Fruit fly (Drosophila melanogaster) whole organism, embryonic: Measurements from ENCODE around the gene CG15044.

Experiments
- Antp ChIP-seq: fragments of 200-800 bp; sonication (Bioruptor generic); optimal IDR thresholded peaks from 3 replicates; lab custom pipeline; 2016; ENCODE audit warnings: missing biosample characterization, missing genetic modification characterization
- BEAF-32 ChIP-seq: fragments of 200-800 bp; sonication (Bioruptor generic); optimal IDR thresholded peaks from 3 replicates; lab custom pipeline; 2017; ENCODE audit warnings: missing biosample characterization, missing genetic modification characterization, mild to moderate bottlenecking, moderate library complexity, missing genetic modification reagents
- CG12299 ChIP-seq: fragments of 200-800 bp; sonication (Bioruptor generic); optimal IDR thresholded peaks from 2 replicates; lab custom pipeline; 2018; ENCODE audit warnings: missing biosample characterization, mild to moderate bottlenecking, missing genetic modification characterization
- CG15479 ChIP-seq: fragments of 200-800 bp; sonication (Bioruptor generic); optimal IDR thresholded peaks from 3 replicates; lab custom pipeline; 2019; ENCODE audit warnings: missing biosample characterization, mild to moderate bottlenecking, missing genetic modification characterization, moderate library complexity
- CG17361 ChIP-seq: fragments of 200-800 bp; sonication (Bioruptor generic); IDR thresholded peaks from 3 replicates; pipeline ENCODE4 v1.3.6; 2022; ENCODE audit warnings: missing biosample characterization, missing genetic modification characterization
- CG17568 ChIP-seq: fragments of 200-800 bp; sonication (Bioruptor generic); optimal IDR thresholded peaks from 2 replicates; lab custom pipeline; 2018; ENCODE audit warnings: missing biosample characterization, mild to moderate bottlenecking, missing genetic modification characterization, moderate library complexity
- CG17829 ChIP-seq: fragments of 200-800 bp; optimal IDR thresholded peaks from 2 replicates; lab custom pipeline; 2019; ENCODE audit warnings: missing biosample characterization, mild to moderate bottlenecking, missing genetic modification characterization, moderate library complexity
- CG2120 ChIP-seq: fragments of 200-800 bp; sonication (Bioruptor generic); optimal IDR thresholded peaks from 3 replicates; lab custom pipeline; 2016; ENCODE audit warnings: missing biosample characterization, missing genetic modification characterization
- CG2678 ChIP-seq: fragments of 200-800 bp; sonication (Bioruptor generic); optimal IDR thresholded peaks from 3 replicates; lab custom pipeline; 2019; ENCODE audit warnings: missing biosample characterization, mild to moderate bottlenecking, missing genetic modification characterization, moderate library complexity
- CG43689 ChIP-seq: fragments of 200-800 bp; sonication (Bioruptor generic); IDR thresholded peaks from 2 replicates; pipeline ENCODE4 v1.3.6; 2022; ENCODE audit warnings: missing biosample characterization, missing genetic modification characterization
- CG4617 ChIP-seq: fragments of 200-800 bp; sonication (Bioruptor generic); optimal IDR thresholded peaks from 3 replicates; lab custom pipeline; 2016; ENCODE audit warnings: missing biosample characterization, missing genetic modification characterization, borderline replicate concordance
- CG6683 ChIP-seq: fragments of 200-800 bp; sonication (Bioruptor generic); optimal IDR thresholded peaks from 2 replicates; lab custom pipeline; 2017; ENCODE audit warnings: missing biosample characterization, mild to moderate bottlenecking, missing genetic modification characterization, missing genetic modification reagents
- CG6689 ChIP-seq: fragments of 200-800 bp; sonication (Bioruptor generic); IDR thresholded peaks from 2 replicates; pipeline ENCODE4 v1.3.6; 2022; ENCODE audit warnings: missing biosample characterization, missing genetic modification characterization
- CG6854 ChIP-seq: fragments of 200-800 bp; sonication (Bioruptor generic); optimal IDR thresholded peaks from 3 replicates; lab custom pipeline; 2017; ENCODE audit warnings: missing biosample characterization, mild to moderate bottlenecking, missing genetic modification characterization
- CG7987 ChIP-seq: fragments of 200-800 bp; sonication (Bioruptor generic); optimal IDR thresholded peaks from 2 replicates; lab custom pipeline; 2018; ENCODE audit warnings: missing biosample characterization, mild to moderate bottlenecking, missing genetic modification characterization, moderate library complexity
- CG8281 ChIP-seq: fragments of 200-800 bp; sonication (Bioruptor generic); optimal IDR thresholded peaks from 2 replicates; lab custom pipeline; 2018; ENCODE audit warnings: missing biosample characterization, mild to moderate bottlenecking, missing genetic modification characterization, moderate library complexity
- CG8388 ChIP-seq: fragments of 200-800 bp; sonication (Bioruptor generic); optimal IDR thresholded peaks from 2 replicates; lab custom pipeline; 2019; ENCODE audit warnings: missing biosample characterization, mild to moderate bottlenecking, missing genetic modification characterization, moderate library complexity
- CG9932 ChIP-seq: fragments of 200-800 bp; sonication (Bioruptor generic); IDR thresholded peaks from 2 replicates; pipeline ENCODE4 v1.3.6; 2022; ENCODE audit warnings: missing biosample characterization, missing genetic modification characterization
- CoRest ChIP-seq: fragments of 200-800 bp; sonication (Bioruptor generic); optimal IDR thresholded peaks from 3 replicates; lab custom pipeline; 2018; ENCODE audit warnings: missing biosample characterization, mild to moderate bottlenecking, missing genetic modification characterization, moderate library complexity
- Doc2 ChIP-seq: fragments of 200-800 bp; sonication (Bioruptor generic); IDR thresholded peaks from 2 replicates; pipeline ENCODE4 v1.3.6; 2022; ENCODE audit warnings: missing biosample characterization, missing genetic modification characterization
- Gug ChIP-seq: fragments of 200-800 bp; sonication (Bioruptor generic); IDR thresholded peaks from 4 replicates; pipeline ENCODE4 v1.3.6; 2022; ENCODE audit warnings: missing biosample characterization, missing genetic modification characterization
- HmgZ ChIP-seq: fragments of 200-800 bp; sonication (Bioruptor generic); optimal IDR thresholded peaks from 2 replicates; lab custom pipeline; 2018; ENCODE audit warnings: missing biosample characterization, mild to moderate bottlenecking, missing genetic modification characterization
- MTF-1 ChIP-seq: fragments of 200-800 bp; sonication (Bioruptor generic); optimal IDR thresholded peaks from 2 replicates; lab custom pipeline; 2018; ENCODE audit warnings: missing biosample characterization, mild to moderate bottlenecking, missing genetic modification characterization, borderline replicate concordance
- ara ChIP-seq: fragments of 200-800 bp; sonication (Bioruptor generic); IDR thresholded peaks from 2 replicates; pipeline ENCODE4 v1.3.6; 2022; ENCODE audit warnings: missing biosample characterization, missing genetic modification characterization
- ase ChIP-seq: fragments of 200-800 bp; sonication (Bioruptor generic); IDR thresholded peaks from 3 replicates; pipeline ENCODE4 v1.3.6; 2022; ENCODE audit warnings: missing biosample characterization, missing genetic modification characterization
- az2 ChIP-seq: fragments of 200-800 bp; sonication (Bioruptor generic); optimal IDR thresholded peaks from 3 replicates; lab custom pipeline; 2016; ENCODE audit warnings: missing biosample characterization, missing genetic modification characterization
- bbx ChIP-seq: fragments of 200-800 bp; sonication (Bioruptor generic); IDR thresholded peaks from 2 replicates; pipeline ENCODE4 v1.3.6; 2022; ENCODE audit warnings: missing biosample characterization, missing genetic modification characterization; ENCODE audit not compliant: partially characterized antibody
- br ChIP-seq: fragments of >200 bp; optimal IDR thresholded peaks from 2 replicates; lab custom pipeline; 2017
- caup ChIP-seq: fragments of 200-800 bp; sonication (Bioruptor generic); optimal IDR thresholded peaks from 3 replicates; lab custom pipeline; 2017; ENCODE audit warnings: missing biosample characterization, mild to moderate bottlenecking, missing genetic modification characterization, moderate library complexity; ENCODE audit not compliant: severe bottlenecking
- chn ChIP-seq: fragments of 200-800 bp; sonication (Bioruptor generic); optimal IDR thresholded peaks from 2 replicates; lab custom pipeline; 2016; ENCODE audit warnings: missing biosample characterization, missing genetic modification characterization
- croc ChIP-seq: fragments of 200-800 bp; sonication (Bioruptor generic); conservative IDR thresholded peaks from 3 replicates; pipeline ENCODE4 v1.3.6; 2022; ENCODE audit warnings: missing biosample characterization, missing genetic modification characterization
- dati ChIP-seq: fragments of 200-800 bp; sonication (Bioruptor generic); IDR thresholded peaks from 2 replicates; pipeline ENCODE4 v1.3.6; 2022; ENCODE audit warnings: missing biosample characterization, missing genetic modification characterization
- disco-r ChIP-seq: fragments of 200-800 bp; sonication (Bioruptor generic); optimal IDR thresholded peaks from 2 replicates; lab custom pipeline; 2016; ENCODE audit warnings: missing biosample characterization, missing genetic modification characterization
- dmrt99B ChIP-seq: fragments of 200-800 bp; sonication (Bioruptor generic); optimal IDR thresholded peaks from 2 replicates; lab custom pipeline; 2018; ENCODE audit warnings: missing biosample characterization, mild to moderate bottlenecking, missing genetic modification characterization, moderate library complexity
- dpn ChIP-seq, 2 experiments: fragments of 200-800 bp; sonication (Bioruptor generic); optimal IDR thresholded peaks; 3 replicates each; lab custom pipeline; 2016; ENCODE audit warnings: missing biosample characterization in 2 of 2, missing genetic modification characterization in 2 of 2
- eyg ChIP-seq: fragments of 200-800 bp; sonication (Bioruptor generic); optimal IDR thresholded peaks from 3 replicates; lab custom pipeline; 2016; ENCODE audit warnings: missing biosample characterization, missing genetic modification characterization
- fd64A ChIP-seq: fragments of 200-800 bp; sonication (Bioruptor generic); optimal IDR thresholded peaks from 3 replicates; lab custom pipeline; 2018; ENCODE audit warnings: missing biosample characterization, mild to moderate bottlenecking, missing genetic modification characterization
- fd96Cb ChIP-seq: fragments of 200-800 bp; sonication (Bioruptor generic); optimal IDR thresholded peaks from 2 replicates; lab custom pipeline; 2018; ENCODE audit warnings: missing biosample characterization, mild to moderate bottlenecking, missing genetic modification characterization, moderate library complexity
- gem ChIP-seq: fragments of 200-800 bp; sonication (Bioruptor generic); optimal IDR thresholded peaks from 2 replicates; lab custom pipeline; 2019; ENCODE audit warnings: missing biosample characterization, mild to moderate bottlenecking, missing genetic modification characterization, moderate library complexity
- gsb-n ChIP-seq: fragments of 200-800 bp; sonication (Bioruptor generic); optimal IDR thresholded peaks from 3 replicates; lab custom pipeline; 2018; ENCODE audit warnings: missing biosample characterization, mild to moderate bottlenecking, missing genetic modification characterization
- jumu ChIP-seq: fragments of 200-800 bp; sonication (Bioruptor generic); optimal IDR thresholded peaks from 3 replicates; lab custom pipeline; 2016; ENCODE audit warnings: missing biosample characterization, missing genetic modification characterization
- lab ChIP-seq: fragments of 200-800 bp; sonication (Bioruptor generic); optimal IDR thresholded peaks from 3 replicates; lab custom pipeline; 2017; ENCODE audit warnings: missing biosample characterization, missing genetic modification characterization, mild to moderate bottlenecking, moderate library complexity, missing genetic modification reagents
- oc ChIP-seq: fragments of 200-800 bp; sonication (Bioruptor generic); optimal IDR thresholded peaks from 2 replicates; lab custom pipeline; 2018; ENCODE audit warnings: missing biosample characterization, mild to moderate bottlenecking, missing genetic modification characterization, moderate library complexity
- onecut ChIP-seq: fragments of 200-800 bp; sonication (Bioruptor generic); IDR thresholded peaks from 2 replicates; pipeline ENCODE4 v1.3.6; 2022; ENCODE audit warnings: missing biosample characterization, missing genetic modification characterization
- sens ChIP-seq: fragments of 200-800 bp; sonication (Bioruptor generic); peaks from one replicate; lab custom pipeline; 2016; ENCODE audit warnings: missing biosample characterization, missing genetic modification characterization
- sima ChIP-seq: fragments of 200-800 bp; sonication (Bioruptor generic); optimal IDR thresholded peaks from 2 replicates; lab custom pipeline; 2016; ENCODE audit warnings: missing biosample characterization, missing genetic modification characterization
- sisA ChIP-seq: fragments of 200-800 bp; sonication (Bioruptor generic); IDR thresholded peaks from 2 replicates; pipeline ENCODE4 v1.3.6; 2022; ENCODE audit warnings: missing biosample characterization, missing genetic modification characterization
- slbo ChIP-seq: fragments of 200-800 bp; sonication (Bioruptor generic); IDR thresholded peaks from 2 replicates; pipeline ENCODE4 v1.3.6; 2022; ENCODE audit warnings: missing biosample characterization, missing genetic modification characterization
- trem ChIP-seq: fragments of 200-800 bp; optimal IDR thresholded peaks from 3 replicates; lab custom pipeline; 2019; ENCODE audit warnings: missing biosample characterization, mild to moderate bottlenecking, missing genetic modification characterization, moderate library complexity
- wek ChIP-seq: fragments of 200-800 bp; sonication (Bioruptor generic); optimal IDR thresholded peaks from 3 replicates; lab custom pipeline; 2018; ENCODE audit warnings: missing biosample characterization, mild to moderate bottlenecking, missing genetic modification characterization, moderate library complexity

CG15044 gene

dm6 chrX:18515205-18515921 lies 23.6 kb upstream of the CG15044 start, which contains the start of the genes Bx and HisRS (continued):
- TF ChIP-seq croc (GFP tag; lab: Robert Waterston, UW) (no peak), CG6683 (GFP tag; lab: Kevin White, UChicago) (no peak), CG9932 (GFP tag; lab: Robert Waterston, UW) (no peak; the same call in 1 of the 2 replicates), gem (tag; lab: Kevin White, UChicago) (no peak), Doc2 (GFP tag; lab: Robert Waterston, UW) (no peak), HmgZ (tag; lab: Kevin White, UChicago) (peak; percentile 50), CoRest (peak; percentile 16), fd64A (no peak), MTF-1 (no peak), sisA (GFP tag; lab: Robert Waterston, UW) (no peak), ara (GFP tag; lab: Robert Waterston, UW) (no peak), chn (no peak), Gug (peak; percentile 27; the same call in 1 of the 4 replicates), br (lab: Kevin White, UChicago) (no peak), oc (tag; lab: Kevin White, UChicago) (no peak), CG2120 (GFP tag; lab: Kevin White, UChicago) (peak; percentile 16), CG6854 (no peak), bbx (GFP tag; lab: Robert Waterston, UW) (no peak), CG8281 (tag; lab: Kevin White, UChicago) (no peak), CG8388 (GFP tag; lab: Kevin White, UChicago) (no peak), lab (no peak), Antp (GFP tag; lab: Kevin White, UChicago) (no peak), eyg (no peak), ase (GFP tag; lab: Robert Waterston, UW) (no peak), BEAF-32 (GFP tag; lab: Kevin White, UChicago) (peak; percentile 50), dmrt99B (no peak), CG12299 (tag; lab: Kevin White, UChicago) (no peak), CG17568 (GFP tag; lab: Kevin White, UChicago) (no peak), sima (no peak), CG7987 (GFP tag; lab: Kevin White, UChicago) (no peak), onecut (GFP tag; lab: Robert Waterston, UW) (no peak), sens (GFP tag; lab: Kevin White, UChicago) (peak; percentile 67), caup (GFP tag; lab: Kevin White, UChicago) (peak; percentile 10), CG2678 (tag; lab: Kevin White, UChicago) (no peak), CG6689 (GFP tag; lab: Robert Waterston, UW) (no peak), dpn (GFP tag; optimal IDR thresholded peaks at IDR 0.05; lab: Kevin White, UChicago) (no peak), CG15479 (GFP tag; lab: Kevin White, UChicago) (no peak), trem (tag; lab: Kevin White, UChicago) (peak; percentile 9), CG43689 (GFP tag; lab: Robert Waterston, UW) (no peak), slbo (GFP tag; lab: Robert Waterston, UW) (0 out of 2 replicates have a peak, but pooled peaks have one; percentile 13), CG4617 (GFP tag; lab: Kevin White, UChicago) (peak; percentile 1), disco-r (GFP tag; lab: Kevin White, UChicago) (no peak), wek (GFP tag; lab: Kevin White, UChicago) (no peak), gsb-n (no peak), fd96Cb (tag; lab: Kevin White, UChicago) (no peak), CG17829 (no peak), jumu (GFP tag; lab: Kevin White, UChicago) (no peak), CG17361 (0 out of 3 replicates have a peak, but pooled peaks have one; percentile 20), az2 (GFP tag; lab: Kevin White, UChicago) (no peak), dati (GFP tag; lab: Robert Waterston, UW) (0 out of 2 replicates have a peak, but pooled peaks have one; percentile 15)
